Worm (Caenorhabditis elegans) whole organism, mixed stage, embryonic: Measurements from ENCODE around the gene Y102E9.3.

ENCODE experiments used
- M03D4.4 ChIP-seq: sonication (generic microtip); optimal IDR thresholded peaks from 2 replicates; lab custom pipeline; 2017; ENCODE audit warnings: mild to moderate bottlenecking, missing genetic modification characterization, missing compliant biosample characterization
- ceh-39 ChIP-seq: fragments of 150-350 bp; optimal IDR thresholded peaks from 2 replicates; lab custom pipeline; 2014; ENCODE audit warnings: missing biosample characterization, missing genetic modification characterization
- ces-1 ChIP-seq: fragments of 150-350 bp; optimal IDR thresholded peaks from 2 replicates; lab custom pipeline; 2014; ENCODE audit warnings: missing biosample characterization, missing genetic modification reagents, missing genetic modification characterization
- cnd-1 ChIP-seq: fragments of 200-800 bp; sonication (Bioruptor generic); optimal IDR thresholded peaks from 2 replicates; lab custom pipeline; 2018; ENCODE audit warnings: mild to moderate bottlenecking, missing genetic modification characterization, missing compliant biosample characterization
- elt-3 ChIP-seq: fragments of 150-350 bp; optimal IDR thresholded peaks from 2 replicates; lab custom pipeline; 2014; ENCODE audit warnings: missing biosample characterization, missing genetic modification characterization
- lin-13 ChIP-seq: fragments of 150-350 bp; optimal IDR thresholded peaks from 2 replicates; lab custom pipeline; 2014; ENCODE audit warnings: missing biosample characterization, missing genetic modification characterization
- mep-1 ChIP-seq: fragments of 150-350 bp; optimal IDR thresholded peaks from 2 replicates; lab custom pipeline; 2017; ENCODE audit warnings: missing biosample characterization, missing genetic modification reagents, missing genetic modification characterization, inconsistent platforms
- nhr-237 ChIP-seq: fragments of 150-350 bp; optimal IDR thresholded peaks from 2 replicates; lab custom pipeline; 2014; ENCODE audit warnings: missing biosample characterization, missing genetic modification characterization
- nhr-76 ChIP-seq: sonication (generic microtip); optimal IDR thresholded peaks from 2 replicates; lab custom pipeline; 2017; ENCODE audit warnings: missing biosample characterization, missing genetic modification characterization
- pha-4 ChIP-seq: fragments of 150-350 bp; optimal IDR thresholded peaks from 2 replicates; lab custom pipeline; 2018; ENCODE audit warnings: missing biosample characterization, missing genetic modification reagents, missing genetic modification characterization
- snpc-4 ChIP-seq: fragments of 150-350 bp; optimal IDR thresholded peaks from 2 replicates; lab custom pipeline; 2014; ENCODE audit warnings: missing biosample characterization, missing genetic modification characterization
- unc-39 ChIP-seq: fragments of 150-350 bp; optimal IDR thresholded peaks from 2 replicates; lab custom pipeline; 2014; ENCODE audit warnings: missing biosample characterization, missing genetic modification characterization
- ztf-11 ChIP-seq: fragments of 150-350 bp; optimal IDR thresholded peaks from 2 replicates; lab custom pipeline; 2014; ENCODE audit warnings: missing biosample characterization, missing genetic modification characterization

- TF ChIP-seq snpc-4 (tag; lab: Kevin White, UChicago) (no peak), pha-4 (no peak), cnd-1 (tag; lab: Kevin White, UChicago) (no peak), elt-3 (tag; lab: Kevin White, UChicago) (no peak), nhr-237 (tag; lab: Kevin White, UChicago) (peak; percentile 25), ceh-39 (no peak), nhr-76 (tag; lab: Kevin White, UChicago) (no peak), ces-1 (GFP tag; lab: Kevin White, UChicago) (no peak), lin-13 (tag; lab: Kevin White, UChicago) (peak; percentile 5), ztf-11 (tag; lab: Kevin White, UChicago) (no peak), M03D4.4 (tag; lab: Kevin White, UChicago) (no peak), mep-1 (no peak), unc-39 (tag; lab: Kevin White, UChicago) (no peak)
These were observed 24.3 kb downstream of the Y102E9.3 start, which contains the start of gene isw-1 for ce11 chrIII:6709983-6710382.
